Fruit fly (Drosophila melanogaster) whole organism, prepupa: Measurements from ENCODE around the gene CstF64.

Experiments
- CG11902 ChIP-seq: fragments of 200-800 bp; sonication (Bioruptor generic); optimal IDR thresholded peaks from 3 replicates; lab custom pipeline; 2016; ENCODE audit warnings: missing biosample characterization, missing genetic modification characterization
- CG3919 ChIP-seq: fragments of 200-800 bp; sonication (Bioruptor generic); optimal IDR thresholded peaks from 3 replicates; lab custom pipeline; 2016; ENCODE audit warnings: missing biosample characterization, missing genetic modification characterization
- CG6854 ChIP-seq: fragments of 200-800 bp; sonication (Bioruptor generic); optimal IDR thresholded peaks from 2 replicates; lab custom pipeline; 2017; ENCODE audit warnings: missing biosample characterization, mild to moderate bottlenecking, missing genetic modification characterization
- Hr38 ChIP-seq: sonication (Bioruptor generic); optimal IDR thresholded peaks from 2 replicates; lab custom pipeline; 2016; ENCODE audit warnings: missing biosample characterization, missing genetic modification characterization
- Hr39 ChIP-seq: fragments of 200-800 bp; sonication (Bioruptor generic); optimal IDR thresholded peaks from 2 replicates; lab custom pipeline; 2016; ENCODE audit warnings: missing biosample characterization, missing genetic modification characterization
- OdsH ChIP-seq: fragments of 200-800 bp; sonication (Bioruptor generic); optimal IDR thresholded peaks from 3 replicates; lab custom pipeline; 2016; ENCODE audit warnings: missing biosample characterization, missing genetic modification characterization
- Sox14 ChIP-seq: fragments of 200-800 bp; sonication (Bioruptor generic); optimal IDR thresholded peaks from 3 replicates; lab custom pipeline; 2016; ENCODE audit warnings: missing biosample characterization, missing genetic modification characterization
- ss ChIP-seq, 2 experiments: fragments of 200-800 bp; sonication (Bioruptor generic); optimal IDR thresholded peaks; 2 replicates in 1 of 2; 3 replicates in 1 of 2; lab custom pipeline; 2017 to 2018; ENCODE audit warnings: mild to moderate bottlenecking in 2 of 2, missing biosample characterization in 2 of 2, missing genetic modification characterization in 2 of 2, moderate library complexity in 1 of 2
- svp ChIP-seq: fragments of 200-800 bp; sonication (Bioruptor generic); peaks from one replicate; lab custom pipeline; 2016; ENCODE audit warnings: missing biosample characterization, missing genetic modification characterization

- no peak for TF ChIP-seq CG6854 (GFP tag; lab: Kevin White, UChicago)
- no peak for TF ChIP-seq CG11902 (GFP tag; lab: Kevin White, UChicago)
- no peak for TF ChIP-seq svp (GFP tag; lab: Kevin White, UChicago)
- no peak for TF ChIP-seq ss (GFP tag; optimal IDR thresholded peaks at IDR 0.05; lab: Kevin White, UChicago)
- no peak for TF ChIP-seq CG3919
- no peak for TF ChIP-seq Sox14 (GFP tag; lab: Kevin White, UChicago)
- TF ChIP-seq OdsH = no peak
- no peak for TF ChIP-seq Hr39 (GFP tag; lab: Kevin White, UChicago)
- no peak for TF ChIP-seq Hr38 (GFP tag; lab: Kevin White, UChicago)
These were observed 15.8 kb upstream of the CstF64 start for dm6 chr3R:18643646-18644045.
